Fruit fly (Drosophila melanogaster) whole organism, embryonic: ENCODE data around the gene CG34290.
A peak's percentile ranks its signal among the peaks of the same experiment; 100 is the strongest.

Experiments
- B-H2 ChIP-seq: fragments of 200-800 bp; sonication (Bioruptor generic); optimal IDR thresholded peaks from 2 replicates; lab custom pipeline; 2018; ENCODE audit warnings: missing biosample characterization, mild to moderate bottlenecking, missing genetic modification characterization
- BtbVII ChIP-seq: fragments of 200-800 bp; sonication (Bioruptor generic); optimal IDR thresholded peaks from 3 replicates; lab custom pipeline; 2017; ENCODE audit warnings: missing biosample characterization, mild to moderate bottlenecking, missing genetic modification characterization
- CG10274 ChIP-seq: fragments of 200-800 bp; sonication (Bioruptor generic); optimal IDR thresholded peaks from 3 replicates; lab custom pipeline; 2017; ENCODE audit warnings: missing biosample characterization, mild to moderate bottlenecking, missing genetic modification characterization
- CG13775 ChIP-seq: fragments of 200-800 bp; sonication (Bioruptor generic); optimal IDR thresholded peaks from 3 replicates; lab custom pipeline; 2017; ENCODE audit warnings: missing biosample characterization, mild to moderate bottlenecking, missing genetic modification characterization
- CG14710 ChIP-seq: fragments of 200-800 bp; sonication (Bioruptor generic); optimal IDR thresholded peaks from 3 replicates; lab custom pipeline; 2019; ENCODE audit warnings: missing biosample characterization, mild to moderate bottlenecking, missing genetic modification characterization, moderate library complexity
- CG15011 ChIP-seq: fragments of 200-800 bp; sonication (Bioruptor generic); optimal IDR thresholded peaks from 3 replicates; lab custom pipeline; 2018; ENCODE audit warnings: missing biosample characterization, mild to moderate bottlenecking, missing genetic modification characterization
- CG15601 ChIP-seq: fragments of 200-800 bp; sonication (Bioruptor generic); optimal IDR thresholded peaks from 3 replicates; lab custom pipeline; 2019; ENCODE audit warnings: missing biosample characterization, mild to moderate bottlenecking, missing genetic modification characterization, moderate library complexity
- CG16815 ChIP-seq: fragments of 200-800 bp; sonication (Bioruptor generic); optimal IDR thresholded peaks from 3 replicates; lab custom pipeline; 2017; ENCODE audit warnings: missing biosample characterization, mild to moderate bottlenecking, missing genetic modification characterization
- CG2199 ChIP-seq: fragments of 200-800 bp; sonication (Bioruptor generic); IDR thresholded peaks from 3 replicates; pipeline ENCODE4 v1.3.6; 2022; ENCODE audit warnings: missing biosample characterization, missing genetic modification characterization
- CG3407 ChIP-seq: fragments of 200-800 bp; sonication (Bioruptor generic); optimal IDR thresholded peaks from 2 replicates; lab custom pipeline; 2018; ENCODE audit warnings: missing biosample characterization, mild to moderate bottlenecking, missing genetic modification characterization
- CG34376 ChIP-seq: fragments of 200-800 bp; sonication (Bioruptor generic); optimal IDR thresholded peaks from 2 replicates; lab custom pipeline; 2018; ENCODE audit warnings: missing biosample characterization, mild to moderate bottlenecking, missing genetic modification characterization
- CG4360 ChIP-seq: fragments of 200-800 bp; sonication (Bioruptor generic); IDR thresholded peaks from 2 replicates; pipeline ENCODE4 v1.3.6; 2022; ENCODE audit warnings: missing biosample characterization, missing genetic modification characterization
- CG4730 ChIP-seq: fragments of 200-800 bp; sonication (Bioruptor generic); IDR thresholded peaks from 2 replicates; pipeline ENCODE4 v1.3.6; 2022; ENCODE audit warnings: missing biosample characterization, missing genetic modification characterization
- CG7357 ChIP-seq: fragments of 200-800 bp; sonication (Bioruptor generic); IDR thresholded peaks from 3 replicates; pipeline ENCODE4 v1.3.6; 2022; ENCODE audit warnings: missing biosample characterization, missing genetic modification characterization
- CG7556 ChIP-seq: fragments of 200-800 bp; sonication (Bioruptor generic); optimal IDR thresholded peaks from 2 replicates; lab custom pipeline; 2017; ENCODE audit warnings: missing biosample characterization, mild to moderate bottlenecking, missing genetic modification characterization
- CG7786 ChIP-seq: fragments of 200-800 bp; sonication (Bioruptor generic); optimal IDR thresholded peaks from 2 replicates; lab custom pipeline; 2016; ENCODE audit warnings: missing biosample characterization, missing genetic modification characterization
- CG7963 ChIP-seq: fragments of 200-800 bp; sonication (Bioruptor generic); IDR thresholded peaks from 3 replicates; pipeline ENCODE4 v1.3.6; 2022; ENCODE audit warnings: missing biosample characterization, missing genetic modification characterization; ENCODE audit not compliant: partially characterized antibody
- CG8281 ChIP-seq: fragments of 200-800 bp; sonication (Bioruptor generic); optimal IDR thresholded peaks from 2 replicates; lab custom pipeline; 2018; ENCODE audit warnings: missing biosample characterization, mild to moderate bottlenecking, missing genetic modification characterization, moderate library complexity
- CG9215 ChIP-seq: fragments of 200-800 bp; sonication (Bioruptor generic); IDR thresholded peaks from 2 replicates; pipeline ENCODE4 v1.3.6; 2022; ENCODE audit warnings: missing biosample characterization, missing genetic modification characterization
- CHES-1-like ChIP-seq: fragments of 200-800 bp; sonication (Bioruptor generic); optimal IDR thresholded peaks from 2 replicates; lab custom pipeline; 2016; ENCODE audit warnings: missing biosample characterization, missing genetic modification characterization
- Camta ChIP-seq: fragments of 200-800 bp; sonication (Bioruptor generic); optimal IDR thresholded peaks from 2 replicates; lab custom pipeline; 2016; ENCODE audit warnings: missing biosample characterization, missing genetic modification characterization
- CrebB ChIP-seq: fragments of 200-800 bp; sonication (Bioruptor generic); optimal IDR thresholded peaks from 3 replicates; lab custom pipeline; 2018; ENCODE audit warnings: missing biosample characterization, mild to moderate bottlenecking, missing genetic modification characterization
- D19B ChIP-seq: fragments of 200-800 bp; sonication (Bioruptor generic); optimal IDR thresholded peaks from 2 replicates; lab custom pipeline; 2017; ENCODE audit warnings: missing biosample characterization, mild to moderate bottlenecking, missing genetic modification characterization
- Doc3 ChIP-seq: fragments of 200-800 bp; sonication (Bioruptor generic); IDR thresholded peaks from 3 replicates; pipeline ENCODE4 v1.3.6; 2022; ENCODE audit warnings: missing biosample characterization, missing genetic modification characterization; ENCODE audit not compliant: partially characterized antibody
- Dp ChIP-seq: fragments of 200-800 bp; sonication (Bioruptor generic); optimal IDR thresholded peaks from 2 replicates; lab custom pipeline; 2018; ENCODE audit warnings: missing biosample characterization, mild to moderate bottlenecking, missing genetic modification characterization, moderate library complexity
- Fer1 ChIP-seq: fragments of 200-800 bp; sonication (Bioruptor generic); optimal IDR thresholded peaks from 2 replicates; lab custom pipeline; 2017; ENCODE audit warnings: missing biosample characterization, mild to moderate bottlenecking, missing genetic modification characterization
- Fer2 ChIP-seq: fragments of 200-800 bp; sonication (Bioruptor generic); optimal IDR thresholded peaks from 2 replicates; lab custom pipeline; 2018; ENCODE audit warnings: missing biosample characterization, mild to moderate bottlenecking, missing genetic modification characterization, moderate library complexity
- GATAe ChIP-seq: fragments of 200-800 bp; sonication (Bioruptor generic); conservative IDR thresholded peaks from 2 replicates; pipeline ENCODE4 v1.3.6; 2022; ENCODE audit warnings: missing biosample characterization, missing genetic modification characterization
- HLH4C ChIP-seq: fragments of 200-800 bp; sonication (Bioruptor generic); IDR thresholded peaks from 3 replicates; pipeline ENCODE4 v1.3.6; 2022; ENCODE audit warnings: missing biosample characterization, missing genetic modification characterization; ENCODE audit not compliant: partially characterized antibody
- MESR4 ChIP-seq: fragments of 200-800 bp; sonication (Bioruptor generic); optimal IDR thresholded peaks from 2 replicates; lab custom pipeline; 2018; ENCODE audit warnings: missing biosample characterization, mild to moderate bottlenecking, missing genetic modification characterization, moderate library complexity
- Myb ChIP-seq: fragments of 200-800 bp; sonication (Bioruptor generic); optimal IDR thresholded peaks from 2 replicates; lab custom pipeline; 2016; ENCODE audit warnings: missing biosample characterization, missing genetic modification characterization
- Poxn ChIP-seq: fragments of 200-800 bp; sonication (Bioruptor generic); IDR thresholded peaks from 2 replicates; pipeline ENCODE4 v1.3.6; 2022; ENCODE audit warnings: missing biosample characterization, missing genetic modification characterization
- TFAM ChIP-seq: fragments of 200-800 bp; sonication (Bioruptor generic); optimal IDR thresholded peaks from 2 replicates; lab custom pipeline; 2017; ENCODE audit warnings: missing biosample characterization, missing genetic modification characterization, inconsistent platforms
- al ChIP-seq: fragments of 200-800 bp; sonication (Bioruptor generic); IDR thresholded peaks from 2 replicates; pipeline ENCODE4 v1.3.6; 2022; ENCODE audit warnings: missing biosample characterization, missing genetic modification characterization
- chif ChIP-seq, 2 experiments: fragments of 200-800 bp; sonication (Bioruptor generic); optimal IDR thresholded peaks; 3 replicates each; lab custom pipeline; 2016; ENCODE audit warnings: missing biosample characterization in 2 of 2, missing genetic modification characterization in 2 of 2
- chinmo ChIP-seq: fragments of 200-800 bp; sonication (Bioruptor generic); IDR thresholded peaks from 4 replicates; pipeline ENCODE4 v1.3.6; 2022; ENCODE audit warnings: missing biosample characterization, missing genetic modification characterization; ENCODE audit not compliant: partially characterized antibody
- chn ChIP-seq: fragments of 200-800 bp; sonication (Bioruptor generic); optimal IDR thresholded peaks from 2 replicates; lab custom pipeline; 2016; ENCODE audit warnings: missing biosample characterization, missing genetic modification characterization
- dysf ChIP-seq: fragments of 200-800 bp; sonication (Bioruptor generic); IDR thresholded peaks from 3 replicates; pipeline ENCODE4 v1.3.6; 2022; ENCODE audit warnings: missing biosample characterization, missing genetic modification characterization
- emc ChIP-seq: fragments of 200-800 bp; sonication (Bioruptor generic); optimal IDR thresholded peaks from 2 replicates; lab custom pipeline; 2016; ENCODE audit warnings: missing biosample characterization, missing genetic modification characterization
- fd102C ChIP-seq: fragments of 200-800 bp; sonication (Bioruptor generic); optimal IDR thresholded peaks from 2 replicates; lab custom pipeline; 2018; ENCODE audit warnings: missing biosample characterization, mild to moderate bottlenecking, missing genetic modification characterization, moderate library complexity
- hb ChIP-seq: fragments of 200-800 bp; sonication (Bioruptor generic); IDR thresholded peaks from 3 replicates; pipeline ENCODE4 v1.3.6; 2022; ENCODE audit warnings: missing biosample characterization, missing genetic modification characterization; ENCODE audit not compliant: partially characterized antibody
- hbn ChIP-seq: fragments of 200-800 bp; sonication (Bioruptor generic); IDR thresholded peaks from 2 replicates; pipeline ENCODE4 v1.3.6; 2022; ENCODE audit warnings: missing biosample characterization, missing genetic modification characterization; ENCODE audit not compliant: partially characterized antibody
- insv ChIP-seq, 2 experiments: fragments of 200-800 bp; sonication (Bioruptor generic); optimal IDR thresholded peaks; 3 replicates each; lab custom pipeline; 2016 to 2018; ENCODE audit warnings: missing biosample characterization in 2 of 2, missing genetic modification characterization in 2 of 2
- inv ChIP-seq: fragments of 200-800 bp; sonication (Bioruptor generic); IDR thresholded peaks from 2 replicates; pipeline ENCODE4 v1.3.6; 2022; ENCODE audit warnings: missing biosample characterization, missing genetic modification characterization; ENCODE audit not compliant: partially characterized antibody
- pan ChIP-seq, 4 experiments: fragments of >200 bp in 3 of 4; fragments of 200-800 bp in 1 of 4; sonication (Bioruptor generic) in 1 of 4; optimal IDR thresholded peaks in 3 of 4; IDR thresholded peaks in 1 of 4; 2 replicates each; pipeline versions ENCODE4 v1.3.6 to Lab custom; 2017 to 2022; ENCODE audit warnings: missing biosample characterization in 2 of 4, missing genetic modification characterization in 2 of 4, mixed read lengths in 1 of 4
- pb ChIP-seq: fragments of 200-800 bp; sonication (Bioruptor generic); optimal IDR thresholded peaks from 3 replicates; lab custom pipeline; 2016; ENCODE audit warnings: missing biosample characterization, missing genetic modification characterization
- pfk ChIP-seq: fragments of 200-800 bp; sonication (Bioruptor generic); optimal IDR thresholded peaks from 2 replicates; lab custom pipeline; 2018; ENCODE audit warnings: missing biosample characterization, mild to moderate bottlenecking, missing genetic modification characterization, moderate library complexity
- slbo ChIP-seq: fragments of 200-800 bp; sonication (Bioruptor generic); IDR thresholded peaks from 2 replicates; pipeline ENCODE4 v1.3.6; 2022; ENCODE audit warnings: missing biosample characterization, missing genetic modification characterization
- stc ChIP-seq: fragments of 200-800 bp; sonication (Bioruptor generic); IDR thresholded peaks from 2 replicates; pipeline ENCODE4 v1.3.6; 2022; ENCODE audit warnings: missing biosample characterization, missing genetic modification characterization
- ttk ChIP-seq: fragments of 200-800 bp; sonication (Bioruptor generic); IDR thresholded peaks from 2 replicates; pipeline ENCODE4 v2.1.2; 2022; ENCODE audit warnings: missing biosample characterization, missing genetic modification characterization

The CG34290 gene

DNA sequence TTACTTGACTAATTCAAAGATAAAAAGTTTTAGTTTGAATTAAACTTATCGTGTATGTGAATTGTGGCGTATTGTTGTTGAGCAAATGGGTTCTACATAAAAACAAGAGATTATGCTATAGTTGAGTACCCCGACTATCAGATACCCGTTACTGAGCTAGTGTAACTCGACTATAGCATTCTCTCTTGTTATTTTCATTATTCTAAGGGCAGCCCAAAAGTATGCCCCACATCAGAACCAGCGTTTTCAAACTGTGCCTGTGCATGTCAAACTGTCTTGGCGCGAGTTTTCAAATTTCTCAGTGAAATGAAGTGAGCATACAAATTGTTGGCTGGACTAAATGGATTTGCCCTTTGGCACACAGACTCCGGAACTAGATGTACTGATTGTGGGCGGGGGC lies 10.3 kb downstream of the CG34290 start, which contains the start of gene shps (continued):
- peak; percentile 92 for TF ChIP-seq hb (GFP tag; lab: Robert Waterston, UW)
- no peak for TF ChIP-seq CG16815 (GFP tag; lab: Kevin White, UChicago)
- no peak for TF ChIP-seq pfk (GFP tag; lab: Kevin White, UChicago)
- TF ChIP-seq CG4360 (GFP tag; lab: Robert Waterston, UW), result no peak
- TF ChIP-seq pan (optimal IDR thresholded peaks at IDR 0.05; lab: Kevin White, UChicago), result peak in 1 of 2 experiments; percentile 13
- no peak for TF ChIP-seq pan (GFP tag; optimal IDR thresholded peaks at IDR 0.05 in 1 of 2, IDR thresholded peaks at IDR 0.05 in 1 of 2)
- no peak for TF ChIP-seq CG2199 (GFP tag; lab: Robert Waterston, UW)
- TF ChIP-seq TFAM (GFP tag; lab: Kevin White, UChicago), result no peak
- TF ChIP-seq Myb (GFP tag; lab: Kevin White, UChicago), result no peak
- no peak for TF ChIP-seq CG10274 (GFP tag; lab: Kevin White, UChicago)
- no peak for TF ChIP-seq CHES-1-like (GFP tag; lab: Kevin White, UChicago)
- TF ChIP-seq CG13775 (GFP tag; lab: Kevin White, UChicago), result no peak
- TF ChIP-seq pb (GFP tag; lab: Kevin White, UChicago), result no peak
- TF ChIP-seq emc (GFP tag; lab: Kevin White, UChicago), result no peak
- TF ChIP-seq Doc3, result peak; percentile 36; the same call in 1 of the 3 replicates
- no peak for TF ChIP-seq CG15601 (tag; lab: Kevin White, UChicago)
- TF ChIP-seq CG15011, result no peak
- no peak for TF ChIP-seq CG8281 (tag; lab: Kevin White, UChicago)
- TF ChIP-seq Fer2 (tag; lab: Kevin White, UChicago), result no peak
- TF ChIP-seq B-H2 (GFP tag; lab: Kevin White, UChicago), result no peak
- peak; percentile 98 for TF ChIP-seq HLH4C (GFP tag; lab: Robert Waterston, UW)
- no peak for TF ChIP-seq CG14710 (tag; lab: Kevin White, UChicago)
- TF ChIP-seq Dp (GFP tag; lab: Kevin White, UChicago), result peak; percentile 98
- TF ChIP-seq CG3407 (GFP tag; lab: Kevin White, UChicago), result no peak
- TF ChIP-seq stc, result no peak
- TF ChIP-seq CG7963 (GFP tag; lab: Robert Waterston, UW), result peak; percentile 92
- TF ChIP-seq CG4730 (GFP tag; lab: Robert Waterston, UW), result no peak
- TF ChIP-seq MESR4 (GFP tag; lab: Kevin White, UChicago), result no peak
- no peak for TF ChIP-seq chif (GFP tag; optimal IDR thresholded peaks at IDR 0.05; lab: Kevin White, UChicago)
- TF ChIP-seq GATAe, result no peak
- TF ChIP-seq CG34376 (GFP tag; lab: Kevin White, UChicago), result no peak
- TF ChIP-seq Poxn (GFP tag; lab: Robert Waterston, UW), result no peak
- TF ChIP-seq D19B, result peak; percentile 91
- no peak for TF ChIP-seq CG7786 (GFP tag; lab: Kevin White, UChicago)
- TF ChIP-seq chn, result no peak
- TF ChIP-seq CrebB, result no peak
- 0 out of 4 replicates have a peak, but pooled peaks have one; percentile 40 for TF ChIP-seq chinmo (GFP tag; lab: Robert Waterston, UW)
- no peak for TF ChIP-seq CG7357 (GFP tag; lab: Robert Waterston, UW)
- TF ChIP-seq CG7556 (GFP tag; lab: Kevin White, UChicago), result no peak
- no peak for TF ChIP-seq ttk (GFP tag; lab: Robert Waterston, UW)
- no peak for TF ChIP-seq slbo (GFP tag; lab: Robert Waterston, UW)
- TF ChIP-seq Fer1 (GFP tag; lab: Kevin White, UChicago), result no peak
- no peak for TF ChIP-seq fd102C (GFP tag; lab: Kevin White, UChicago)
- no peak for TF ChIP-seq Camta (GFP tag; lab: Kevin White, UChicago)
- no peak for TF ChIP-seq al
- no peak for TF ChIP-seq CG9215
- no peak for TF ChIP-seq BtbVII
- TF ChIP-seq hbn (GFP tag; lab: Robert Waterston, UW), result peak; percentile 23; the same call in 1 of the 2 replicates
- TF ChIP-seq inv (GFP tag; lab: Robert Waterston, UW), result peak; percentile 71
- no peak for TF ChIP-seq insv (GFP tag; optimal IDR thresholded peaks at IDR 0.05; lab: Kevin White, UChicago)
- no peak for TF ChIP-seq dysf (GFP tag; lab: Robert Waterston, UW)
